Worm (Caenorhabditis elegans) whole organism, L4 larva: ENCODE results near the gene ttll-15.

Experiments
- F44E2.7 ChIP-seq: fragments of 200-800 bp; sonication (Bioruptor generic); IDR thresholded peaks from 2 replicates; pipeline ENCODE4 v2.1.2; 2022; ENCODE audit warnings: missing genetic modification characterization, missing compliant biosample characterization
- R02D3.7 ChIP-seq: fragments of 150-350 bp; sonication (generic microtip); optimal IDR thresholded peaks from 3 replicates; lab custom pipeline; 2014; ENCODE audit warnings: missing biosample characterization, missing genetic modification characterization
- Y75B8A.6 ChIP-seq: fragments of 200-800 bp; sonication (Bioruptor generic); IDR thresholded peaks from 2 replicates; pipeline ENCODE4 v1.3.6; 2022; ENCODE audit warnings: missing genetic modification reagents, missing genetic modification characterization, missing compliant biosample characterization
- ZK337.2 ChIP-seq: fragments of 200-800 bp; sonication (Bioruptor generic); IDR thresholded peaks from 2 replicates; pipeline ENCODE4 v1.3.6; 2022; ENCODE audit warnings: missing genetic modification reagents, missing genetic modification characterization, missing compliant biosample characterization
- aha-1 ChIP-seq: fragments of 150-350 bp; peaks from one replicate; lab custom pipeline; 2014; ENCODE audit warnings: missing biosample characterization, missing genetic modification characterization
- ceh-44 ChIP-seq: fragments of 200-800 bp; sonication (Bioruptor generic); IDR thresholded peaks from 2 replicates; pipeline ENCODE4 v1.3.6; 2022; ENCODE audit warnings: missing genetic modification reagents, missing genetic modification characterization, missing compliant biosample characterization
- ceh-82 ChIP-seq: sonication (generic microtip); optimal IDR thresholded peaks from 2 replicates; lab custom pipeline; 2017; ENCODE audit warnings: missing biosample characterization, missing genetic modification characterization
- ces-1 ChIP-seq: fragments of 150-350 bp; sonication (generic microtip); optimal IDR thresholded peaks from 4 replicates; lab custom pipeline; 2014; ENCODE audit warnings: missing biosample characterization, missing genetic modification reagents, missing genetic modification characterization
- dmd-6 ChIP-seq: fragments of 200-800 bp; sonication (Bioruptor generic); IDR thresholded peaks from 2 replicates; pipeline ENCODE4 v1.3.6; 2022; ENCODE audit warnings: missing genetic modification reagents, missing genetic modification characterization, missing compliant biosample characterization
- dve-1 ChIP-seq: sonication (generic microtip); optimal IDR thresholded peaks from 2 replicates; lab custom pipeline; 2017; ENCODE audit warnings: antibody characterized with exemption, mild to moderate bottlenecking, missing genetic modification characterization, missing compliant biosample characterization; ENCODE audit not compliant: insufficient read depth
- fkh-10 ChIP-seq: fragments of 150-350 bp; optimal IDR thresholded peaks from 2 replicates; lab custom pipeline; 2014; ENCODE audit warnings: missing biosample characterization, missing genetic modification reagents, missing genetic modification characterization
- fos-1 ChIP-seq: fragments of 150-350 bp; optimal IDR thresholded peaks from 2 replicates; lab custom pipeline; 2014; ENCODE audit warnings: missing biosample characterization, missing genetic modification characterization
- hlh-11 ChIP-seq: fragments of 200-800 bp; sonication (Bioruptor generic); optimal IDR thresholded peaks from 2 replicates; lab custom pipeline; 2018; ENCODE audit warnings: mild to moderate bottlenecking, missing genetic modification characterization, missing compliant biosample characterization
- lin-1 ChIP-seq: fragments of 200-800 bp; sonication (Bioruptor generic); IDR thresholded peaks from 2 replicates; pipeline ENCODE4 v1.3.6; 2022; ENCODE audit warnings: missing genetic modification reagents, missing genetic modification characterization, missing compliant biosample characterization
- lin-13 ChIP-seq: fragments of 150-350 bp; optimal IDR thresholded peaks from 2 replicates; lab custom pipeline; 2014; ENCODE audit warnings: missing biosample characterization, missing genetic modification reagents, missing genetic modification characterization
- lin-29 ChIP-seq: fragments of 200-800 bp; sonication (Bioruptor generic); IDR thresholded peaks from 2 replicates; pipeline ENCODE4 v1.3.6; 2022; ENCODE audit warnings: missing genetic modification reagents, missing genetic modification characterization, missing compliant biosample characterization
- lsy-2 ChIP-seq, 2 experiments: fragments of 150-350 bp in 1 of 2; sonication (generic microtip) in 1 of 2; optimal IDR thresholded peaks; 2 replicates each; lab custom pipeline; 2014 to 2017; ENCODE audit warnings: missing biosample characterization in 2 of 2, missing genetic modification characterization in 2 of 2
- mdl-1 ChIP-seq, 2 experiments: fragments of 150-350 bp in 1 of 2; sonication (generic microtip) in 1 of 2; optimal IDR thresholded peaks; 2 replicates each; lab custom pipeline; 2014 to 2017; ENCODE audit warnings: missing biosample characterization in 2 of 2, missing genetic modification characterization in 2 of 2
- mxl-3 ChIP-seq: fragments of 200-800 bp; sonication (Bioruptor generic); optimal IDR thresholded peaks from 2 replicates; lab custom pipeline; 2018; ENCODE audit warnings: mild to moderate bottlenecking, missing genetic modification characterization, missing compliant biosample characterization
- nhr-28 ChIP-seq: fragments of 150-350 bp; optimal IDR thresholded peaks from 2 replicates; lab custom pipeline; 2014; ENCODE audit warnings: missing biosample characterization, missing genetic modification characterization
- nhr-41 ChIP-seq: fragments of 200-800 bp; sonication (Bioruptor generic); IDR thresholded peaks from 2 replicates; pipeline ENCODE4 v1.3.6; 2022; ENCODE audit warnings: missing genetic modification reagents, missing genetic modification characterization, missing compliant biosample characterization
- nhr-42 ChIP-seq: fragments of 200-800 bp; sonication (Bioruptor generic); IDR thresholded peaks from 2 replicates; pipeline ENCODE4 v1.3.6; 2022; ENCODE audit warnings: missing genetic modification characterization, missing compliant biosample characterization
- nhr-48 ChIP-seq: sonication (generic microtip); optimal IDR thresholded peaks from 2 replicates; lab custom pipeline; 2016; ENCODE audit warnings: mild to moderate bottlenecking, missing genetic modification characterization, missing compliant biosample characterization
- nhr-77 ChIP-seq: fragments of 150-350 bp; optimal IDR thresholded peaks from 2 replicates; lab custom pipeline; 2014; ENCODE audit warnings: missing biosample characterization, missing genetic modification characterization
- pha-4 ChIP-seq, 2 experiments: fragments of 150-350 bp in 1 of 2; fragments of 200-800 bp in 1 of 2; sonication (Bioruptor generic) in 1 of 2; IDR thresholded peaks in 1 of 2; optimal IDR thresholded peaks in 1 of 2; 2 replicates each; pipeline versions ENCODE4 v1.3.6 to Lab custom; 2014 to 2022; ENCODE audit warnings: missing genetic modification characterization in 2 of 2, missing genetic modification reagents in 2 of 2, missing biosample characterization in 1 of 2, missing compliant biosample characterization in 1 of 2
- rbr-2 ChIP-seq: sonication (generic microtip); optimal IDR thresholded peaks from 2 replicates; lab custom pipeline; 2016; ENCODE audit warnings: missing genotype, missing genetic modification characterization, missing compliant biosample characterization
- set-16 ChIP-seq: fragments of 200-800 bp; sonication (Bioruptor generic); IDR thresholded peaks from 2 replicates; pipeline ENCODE4 v1.3.6; 2022; ENCODE audit warnings: missing genetic modification reagents, missing genetic modification characterization, missing compliant biosample characterization
- skn-1 ChIP-seq: fragments of 150-350 bp; optimal IDR thresholded peaks from 2 replicates; lab custom pipeline; 2014; ENCODE audit warnings: missing biosample characterization, missing genetic modification characterization
- spr-1 ChIP-seq: sonication (generic microtip); optimal IDR thresholded peaks from 2 replicates; lab custom pipeline; 2016; ENCODE audit warnings: mild to moderate bottlenecking, missing genetic modification characterization, missing compliant biosample characterization
- spr-3 ChIP-seq: fragments of 200-800 bp; sonication (Bioruptor generic); optimal IDR thresholded peaks from 2 replicates; lab custom pipeline; 2018; ENCODE audit warnings: mild to moderate bottlenecking, missing genetic modification characterization, missing compliant biosample characterization
- tra-1 ChIP-seq: fragments of 200-800 bp; sonication (Bioruptor generic); IDR thresholded peaks from 2 replicates; pipeline ENCODE4 v1.3.6; 2022; ENCODE audit warnings: missing genetic modification reagents, missing genetic modification characterization, missing compliant biosample characterization
- unc-130 ChIP-seq: sonication (generic microtip); optimal IDR thresholded peaks from 2 replicates; lab custom pipeline; 2016; ENCODE audit warnings: missing genetic modification reagents, missing genetic modification characterization, missing compliant biosample characterization
- unc-62 ChIP-seq, 3 experiments: fragments of 150-350 bp in 1 of 3; sonication (generic microtip); optimal IDR thresholded peaks in 2 of 3; peaks in 1 of 3; 1 replicate in 1 of 3; 2 replicates in 2 of 3; lab custom pipeline; 2014 to 2017; ENCODE audit warnings: missing biosample characterization in 3 of 3, missing genetic modification characterization in 3 of 3, missing genetic modification reagents in 3 of 3, missing genotype in 1 of 3
- zag-1 ChIP-seq: fragments of 150-350 bp; optimal IDR thresholded peaks from 2 replicates; lab custom pipeline; 2014; ENCODE audit warnings: missing biosample characterization, missing genetic modification characterization
- zfp-2 ChIP-seq: sonication (generic microtip); optimal IDR thresholded peaks from 2 replicates; lab custom pipeline; 2016; ENCODE audit warnings: mild to moderate bottlenecking, missing genetic modification characterization, missing compliant biosample characterization

ttll-15 gene

ce11 chrV:10382142-10382541 lies 23.8 kb downstream of the ttll-15 start, which contains the start of gene pqn-2:
TSS of gene pqn-2 (plus strand) at chrV:10382442.
- TF ChIP-seq lin-13 (GFP tag; lab: Kevin White, UChicago): no peak
- no peak for TF ChIP-seq Y75B8A.6 (GFP tag; lab: Robert Waterston, UW)
- no peak for TF ChIP-seq R02D3.7 (tag; lab: Kevin White, UChicago)
- no peak for TF ChIP-seq lin-1 (GFP tag; lab: Robert Waterston, UW)
- no peak for TF ChIP-seq dmd-6 (GFP tag; lab: Robert Waterston, UW)
- TF ChIP-seq nhr-48 (tag; lab: Kevin White, UChicago): no peak
- TF ChIP-seq ZK337.2: no peak
- TF ChIP-seq mxl-3 (GFP tag; lab: Kevin White, UChicago): no peak
- no peak for TF ChIP-seq lin-29 (GFP tag; lab: Robert Waterston, UW)
- no peak for TF ChIP-seq pha-4 (GFP tag; IDR thresholded peaks at IDR 0.05; lab: Robert Waterston, UW)
- TF ChIP-seq pha-4 (tag; optimal IDR thresholded peaks at IDR 0.05; lab: Kevin White, UChicago): no peak
- no peak for TF ChIP-seq ces-1 (GFP tag; lab: Kevin White, UChicago)
- TF ChIP-seq spr-1 (tag; lab: Kevin White, UChicago): no peak
- no peak for TF ChIP-seq lsy-2 (tag; optimal IDR thresholded peaks at IDR 0.05; lab: Kevin White, UChicago)
- no peak for TF ChIP-seq nhr-42 (GFP tag; lab: Robert Waterston, UW)
- TF ChIP-seq F44E2.7 (GFP tag; lab: Robert Waterston, UW): no peak
- TF ChIP-seq hlh-11 (tag; lab: Kevin White, UChicago): no peak

- no peak for TF ChIP-seq fkh-10 (GFP tag; lab: Kevin White, UChicago)
- TF ChIP-seq nhr-77 (tag; lab: Kevin White, UChicago): no peak
- no peak for TF ChIP-seq fos-1 (tag; lab: Kevin White, UChicago)
- TF ChIP-seq mdl-1 (tag; optimal IDR thresholded peaks at IDR 0.05; lab: Kevin White, UChicago): no peak
- no peak for TF ChIP-seq nhr-28 (tag; lab: Kevin White, UChicago)
- no peak for TF ChIP-seq tra-1 (GFP tag; lab: Robert Waterston, UW)
Measured at ce11 chrV:10383950-10384349, 25.6 kb downstream of the ttll-15 start, which contains the start of gene spe-10. TSS of gene spe-10 (plus strand) at chrV:10384250.

ce11 chrV:10387412-10387811 lies 29.1 kb downstream of the ttll-15 start:
- no peak for TF ChIP-seq aha-1 (tag; lab: Kevin White, UChicago)
- TF ChIP-seq unc-62 (GFP tag; optimal IDR thresholded peaks at IDR 0.05 in 1 of 2; lab: Kevin White, UChicago): peak in 1 of 2 experiments; percentile 2
- no peak for TF ChIP-seq unc-62 (tag; optimal IDR thresholded peaks at IDR 0.05; lab: Kevin White, UChicago)
- peak; percentile 31 for TF ChIP-seq nhr-28 (tag; lab: Kevin White, UChicago)

ce11 chrV:10388318-10388717 lies 30.0 kb downstream of the ttll-15 start, which contains the start of gene AC3.5:
TSS of gene AC3.5 (plus strand) at chrV:10388527.
- TF ChIP-seq unc-62 (GFP tag; optimal IDR thresholded peaks at IDR 0.05 in 1 of 2; lab: Kevin White, UChicago) (peak in 1 of 2 experiments; percentile 56), unc-62 (tag; optimal IDR thresholded peaks at IDR 0.05; lab: Kevin White, UChicago) (no peak), zag-1 (no peak), ceh-44 (no peak), Y75B8A.6 (GFP tag; lab: Robert Waterston, UW) (no peak), nhr-28 (tag; lab: Kevin White, UChicago) (peak; percentile 88), nhr-41 (GFP tag; lab: Robert Waterston, UW) (no peak), mxl-3 (GFP tag; lab: Kevin White, UChicago) (peak; percentile 12), unc-130 (GFP tag; lab: Kevin White, UChicago) (no peak), zfp-2 (tag; lab: Kevin White, UChicago) (no peak)

- no peak for TF ChIP-seq fos-1 (tag; lab: Kevin White, UChicago)
- TF ChIP-seq nhr-77 (tag; lab: Kevin White, UChicago): no peak
- TF ChIP-seq dve-1: no peak
- no peak for TF ChIP-seq rbr-2 (tag; lab: Kevin White, UChicago)
- no peak for TF ChIP-seq spr-3 (GFP tag; lab: Kevin White, UChicago)
- TF ChIP-seq skn-1 (tag; lab: Kevin White, UChicago): no peak
- no peak for TF ChIP-seq ceh-82 (tag; lab: Kevin White, UChicago)
- peak; percentile 87; the same call in 1 of the 2 replicates for TF ChIP-seq set-16 (GFP tag; lab: Robert Waterston, UW)
Measured at ce11 chrV:10393708-10394107, 35.4 kb downstream of the ttll-15 start.
